Worm (Caenorhabditis elegans) whole organism, L1 larva: ENCODE results near the gene F09E5.16.

Experiments used
- C04F5.9 ChIP-seq: sonication (generic microtip); optimal IDR thresholded peaks from 2 replicates; lab custom pipeline; 2016; ENCODE audit warnings: missing genetic modification characterization, missing compliant biosample characterization
- C16A3.4 ChIP-seq: fragments of 150-350 bp; optimal IDR thresholded peaks from 2 replicates; lab custom pipeline; 2014; ENCODE audit warnings: missing biosample characterization, missing genetic modification characterization
- C34B4.2 ChIP-seq: sonication (generic microtip); optimal IDR thresholded peaks from 2 replicates; lab custom pipeline; 2017; ENCODE audit warnings: mild to moderate bottlenecking, missing genetic modification characterization, missing compliant biosample characterization
- F16B12.6 ChIP-seq: fragments of 150-350 bp; optimal IDR thresholded peaks from 2 replicates; lab custom pipeline; 2014; ENCODE audit warnings: missing biosample characterization, missing genetic modification characterization
- Y116A8C.19 ChIP-seq: sonication (generic microtip); optimal IDR thresholded peaks from 2 replicates; lab custom pipeline; 2016; ENCODE audit warnings: missing compliant biosample characterization, missing genetic modification characterization, borderline replicate concordance
- aha-1 ChIP-seq: fragments of 150-350 bp; optimal IDR thresholded peaks from 2 replicates; lab custom pipeline; 2014; ENCODE audit warnings: missing biosample characterization, missing genetic modification characterization
- alr-1 ChIP-seq: fragments of 200-800 bp; sonication (Bioruptor generic); optimal IDR thresholded peaks from 2 replicates; lab custom pipeline; 2018; ENCODE audit warnings: borderline replicate concordance, mild to moderate bottlenecking, missing genetic modification characterization, missing compliant biosample characterization
- blmp-1 ChIP-seq: fragments of 150-350 bp; optimal IDR thresholded peaks from 2 replicates; lab custom pipeline; 2014; ENCODE audit warnings: missing biosample characterization, missing genetic modification characterization
- ceh-63 ChIP-seq: fragments of 200-800 bp; sonication (Bioruptor generic); optimal IDR thresholded peaks from 2 replicates; lab custom pipeline; 2018; ENCODE audit warnings: mild to moderate bottlenecking, missing genetic modification characterization, missing compliant biosample characterization
- ceh-8 ChIP-seq: fragments of 200-800 bp; sonication (Bioruptor generic); optimal IDR thresholded peaks from 2 replicates; lab custom pipeline; 2018; ENCODE audit warnings: mild to moderate bottlenecking, missing genetic modification characterization, moderate library complexity, missing compliant biosample characterization
- ceh-82 ChIP-seq, 3 experiments: fragments of 150-350 bp in 1 of 3; sonication (generic microtip) in 2 of 3; optimal IDR thresholded peaks; 2 replicates each; lab custom pipeline; 2014 to 2017; ENCODE audit warnings: missing biosample characterization in 3 of 3, missing genetic modification characterization in 3 of 3
- ceh-88 ChIP-seq: fragments of 200-800 bp; sonication (Bioruptor generic); IDR thresholded peaks from 2 replicates; pipeline ENCODE4 v1.3.6; 2022; ENCODE audit warnings: missing genetic modification characterization, missing compliant biosample characterization
- dsc-1 ChIP-seq: sonication (generic microtip); optimal IDR thresholded peaks from 2 replicates; lab custom pipeline; 2016; ENCODE audit warnings: mild to moderate bottlenecking, missing genetic modification characterization, missing compliant biosample characterization
- efl-1 ChIP-seq, 4 experiments: fragments of 150-350 bp; optimal IDR thresholded peaks in 3 of 4; peaks in 1 of 4; 1 replicate in 1 of 4; 2 replicates in 3 of 4; lab custom pipeline; 2014; ENCODE audit warnings: missing biosample characterization in 2 of 4, missing genetic modification characterization in 2 of 4, missing genetic modification reagents in 2 of 4
- elt-2 ChIP-seq: sonication (generic microtip); optimal IDR thresholded peaks from 2 replicates; lab custom pipeline; 2016; ENCODE audit warnings: missing genetic modification characterization, mild to moderate bottlenecking, inconsistent platforms, missing compliant biosample characterization, missing genetic modification reagents
- fkh-10 ChIP-seq: sonication (generic microtip); optimal IDR thresholded peaks from 2 replicates; lab custom pipeline; 2017; ENCODE audit warnings: missing biosample characterization, missing genetic modification reagents, missing genetic modification characterization
- fos-1 ChIP-seq: fragments of 150-350 bp; optimal IDR thresholded peaks from 2 replicates; lab custom pipeline; 2014; ENCODE audit warnings: missing biosample characterization, missing genetic modification characterization
- grh-1 ChIP-seq: fragments of 200-800 bp; sonication (Bioruptor generic); IDR thresholded peaks from 2 replicates; pipeline ENCODE4 v1.3.6; 2022; ENCODE audit warnings: missing genetic modification reagents, missing genetic modification characterization, missing compliant biosample characterization
- hpl-2 ChIP-seq: fragments of 150-350 bp; optimal IDR thresholded peaks from 2 replicates; lab custom pipeline; 2014; ENCODE audit warnings: missing biosample characterization, missing genetic modification reagents, missing genetic modification characterization
- isw-1 ChIP-seq: fragments of 200-800 bp; sonication (Bioruptor generic); IDR thresholded peaks from 2 replicates; pipeline ENCODE4 v1.3.6; 2022; ENCODE audit warnings: missing genetic modification characterization, missing compliant biosample characterization
- lin-14 ChIP-seq: fragments of 200-800 bp; sonication (Bioruptor generic); optimal IDR thresholded peaks from 2 replicates; lab custom pipeline; 2018; ENCODE audit warnings: mild to moderate bottlenecking, missing genetic modification characterization, moderate library complexity, missing compliant biosample characterization
- lin-35 ChIP-seq, 2 experiments: fragments of 150-350 bp; optimal IDR thresholded peaks; 2 replicates each; lab custom pipeline; 2014; ENCODE audit warnings: missing biosample characterization in 2 of 2, missing genetic modification characterization in 2 of 2, missing genetic modification reagents in 2 of 2
- lin-39 ChIP-seq: fragments of 150-350 bp; optimal IDR thresholded peaks from 2 replicates; lab custom pipeline; 2014; ENCODE audit warnings: missing biosample characterization, missing genetic modification reagents, missing genetic modification characterization
- lir-3 ChIP-seq: sonication (generic microtip); optimal IDR thresholded peaks from 2 replicates; lab custom pipeline; 2016; ENCODE audit warnings: mild to moderate bottlenecking, missing genetic modification characterization, moderate library complexity, missing compliant biosample characterization; ENCODE audit not compliant: poor library complexity
- mdl-1 ChIP-seq, 2 experiments: fragments of 150-350 bp; optimal IDR thresholded peaks; 2 replicates each; lab custom pipeline; 2014 to 2017; ENCODE audit warnings: missing biosample characterization in 2 of 2, missing genetic modification characterization in 2 of 2, inconsistent platforms in 1 of 2
- mep-1 ChIP-seq: fragments of 150-350 bp; optimal IDR thresholded peaks from 2 replicates; lab custom pipeline; 2014; ENCODE audit warnings: missing biosample characterization, missing genetic modification characterization
- nhr-12 ChIP-seq: sonication (generic microtip); optimal IDR thresholded peaks from 2 replicates; lab custom pipeline; 2017; ENCODE audit warnings: missing biosample characterization, missing genetic modification characterization
- nhr-19 ChIP-seq: fragments of 200-800 bp; sonication (Bioruptor generic); conservative IDR thresholded peaks from 2 replicates; pipeline ENCODE4 v1.3.6; 2022; ENCODE audit warnings: missing genetic modification characterization, missing compliant biosample characterization
- nhr-28 ChIP-seq: fragments of 150-350 bp; optimal IDR thresholded peaks from 2 replicates; lab custom pipeline; 2014; ENCODE audit warnings: missing biosample characterization, missing genetic modification characterization
- nhr-47 ChIP-seq: sonication (generic microtip); optimal IDR thresholded peaks from 2 replicates; lab custom pipeline; 2016; ENCODE audit warnings: mild to moderate bottlenecking, missing genetic modification characterization, moderate library complexity, missing compliant biosample characterization
- nhr-71 ChIP-seq: sonication (generic microtip); optimal IDR thresholded peaks from 2 replicates; lab custom pipeline; 2016; ENCODE audit warnings: mild to moderate bottlenecking, missing genetic modification characterization, moderate library complexity, missing compliant biosample characterization
- nhr-76 ChIP-seq: sonication (generic microtip); optimal IDR thresholded peaks from 2 replicates; lab custom pipeline; 2017; ENCODE audit warnings: missing biosample characterization, missing genetic modification characterization
- nhr-77 ChIP-seq: fragments of 150-350 bp; optimal IDR thresholded peaks from 2 replicates; lab custom pipeline; 2014; ENCODE audit warnings: missing biosample characterization, missing genetic modification characterization
- nhr-90 ChIP-seq: sonication (generic microtip); optimal IDR thresholded peaks from 2 replicates; lab custom pipeline; 2016; ENCODE audit warnings: mild to moderate bottlenecking, missing genetic modification characterization, missing compliant biosample characterization; ENCODE audit not compliant: poor library complexity
- pag-3 ChIP-seq: sonication (generic microtip); optimal IDR thresholded peaks from 2 replicates; lab custom pipeline; 2017; ENCODE audit warnings: missing genetic modification characterization, mild to moderate bottlenecking, missing compliant biosample characterization, antibody characterized with exemption, borderline replicate concordance; ENCODE audit not compliant: insufficient read depth
- pax-3 ChIP-seq: fragments of 200-800 bp; sonication (Bioruptor generic); optimal IDR thresholded peaks from 2 replicates; lab custom pipeline; 2018; ENCODE audit warnings: mild to moderate bottlenecking, missing genetic modification characterization, moderate library complexity, missing compliant biosample characterization
- pqm-1 ChIP-seq: sonication (generic microtip); optimal IDR thresholded peaks from 3 replicates; lab custom pipeline; 2017; ENCODE audit warnings: missing biosample characterization, missing genetic modification characterization
- snu-23 ChIP-seq: sonication (generic microtip); optimal IDR thresholded peaks from 2 replicates; lab custom pipeline; 2016; ENCODE audit warnings: missing genetic modification characterization, missing compliant biosample characterization
- sup-37 ChIP-seq: fragments of 200-800 bp; sonication (Bioruptor generic); optimal IDR thresholded peaks from 2 replicates; lab custom pipeline; 2018; ENCODE audit warnings: mild to moderate bottlenecking, missing genetic modification characterization, missing compliant biosample characterization
- swsn-7 ChIP-seq: sonication (generic microtip); optimal IDR thresholded peaks from 2 replicates; lab custom pipeline; 2016; ENCODE audit warnings: missing genetic modification characterization, missing compliant biosample characterization
- unc-130 ChIP-seq: fragments of 150-350 bp; optimal IDR thresholded peaks from 2 replicates; lab custom pipeline; 2017; ENCODE audit warnings: missing biosample characterization, missing genetic modification characterization, inconsistent platforms
- unc-62 ChIP-seq: fragments of 150-350 bp; optimal IDR thresholded peaks from 2 replicates; lab custom pipeline; 2014; ENCODE audit warnings: missing biosample characterization, missing genetic modification reagents, missing genetic modification characterization
- unc-86 ChIP-seq: sonication (generic microtip); optimal IDR thresholded peaks from 2 replicates; lab custom pipeline; 2016; ENCODE audit warnings: missing genetic modification characterization, missing compliant biosample characterization
- unc-98 ChIP-seq: fragments of 200-800 bp; sonication (Bioruptor generic); IDR thresholded peaks from 2 replicates; pipeline ENCODE4 v1.3.6; 2022; ENCODE audit warnings: missing genetic modification characterization, missing compliant biosample characterization
- xbp-1 ChIP-seq: sonication (generic microtip); optimal IDR thresholded peaks from 2 replicates; lab custom pipeline; 2016; ENCODE audit warnings: missing genetic modification characterization, missing compliant biosample characterization
- zip-4 ChIP-seq: fragments of 200-800 bp; sonication (Bioruptor generic); optimal IDR thresholded peaks from 2 replicates; lab custom pipeline; 2018; ENCODE audit warnings: mild to moderate bottlenecking, missing genetic modification characterization, moderate library complexity, missing compliant biosample characterization
- ztf-11 ChIP-seq, 2 experiments: sonication (generic microtip); optimal IDR thresholded peaks; 2 replicates each; lab custom pipeline; 2016 to 2017; ENCODE audit warnings: missing genetic modification characterization in 2 of 2, missing biosample characterization in 1 of 2, missing compliant biosample characterization in 1 of 2
- ztf-4 ChIP-seq: fragments of 150-350 bp; optimal IDR thresholded peaks from 2 replicates; lab custom pipeline; 2014; ENCODE audit warnings: missing biosample characterization, missing genetic modification characterization

The F09E5.16 gene

DNA sequence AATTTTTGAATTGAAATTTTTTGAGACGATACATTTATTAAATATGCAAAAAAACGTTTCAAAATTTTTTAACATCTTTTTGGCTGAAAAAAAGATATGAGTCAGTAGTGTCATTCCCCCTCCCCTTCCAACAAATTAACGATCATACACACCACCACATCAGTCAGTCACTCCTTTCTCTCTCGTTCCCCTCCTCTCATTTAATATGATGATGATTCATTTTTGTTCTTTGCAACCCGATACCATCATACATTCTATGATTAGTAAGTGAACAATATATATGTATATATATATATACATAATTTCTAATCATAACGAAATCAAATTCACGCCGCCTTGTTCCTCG, 28.1 kb downstream of the F09E5.16 start:
- TF ChIP-seq lin-14 (GFP tag; lab: Kevin White, UChicago), result peak; percentile 14
- TF ChIP-seq mep-1 (tag; lab: Kevin White, UChicago), result peak; percentile 29
- no peak for TF ChIP-seq swsn-7 (tag; lab: Kevin White, UChicago)
- no peak for TF ChIP-seq C34B4.2
- no peak for TF ChIP-seq nhr-71
- no peak for TF ChIP-seq fkh-10 (GFP tag; lab: Kevin White, UChicago)
- TF ChIP-seq ceh-63 (GFP tag; lab: Kevin White, UChicago), result peak; percentile 30

DNA sequence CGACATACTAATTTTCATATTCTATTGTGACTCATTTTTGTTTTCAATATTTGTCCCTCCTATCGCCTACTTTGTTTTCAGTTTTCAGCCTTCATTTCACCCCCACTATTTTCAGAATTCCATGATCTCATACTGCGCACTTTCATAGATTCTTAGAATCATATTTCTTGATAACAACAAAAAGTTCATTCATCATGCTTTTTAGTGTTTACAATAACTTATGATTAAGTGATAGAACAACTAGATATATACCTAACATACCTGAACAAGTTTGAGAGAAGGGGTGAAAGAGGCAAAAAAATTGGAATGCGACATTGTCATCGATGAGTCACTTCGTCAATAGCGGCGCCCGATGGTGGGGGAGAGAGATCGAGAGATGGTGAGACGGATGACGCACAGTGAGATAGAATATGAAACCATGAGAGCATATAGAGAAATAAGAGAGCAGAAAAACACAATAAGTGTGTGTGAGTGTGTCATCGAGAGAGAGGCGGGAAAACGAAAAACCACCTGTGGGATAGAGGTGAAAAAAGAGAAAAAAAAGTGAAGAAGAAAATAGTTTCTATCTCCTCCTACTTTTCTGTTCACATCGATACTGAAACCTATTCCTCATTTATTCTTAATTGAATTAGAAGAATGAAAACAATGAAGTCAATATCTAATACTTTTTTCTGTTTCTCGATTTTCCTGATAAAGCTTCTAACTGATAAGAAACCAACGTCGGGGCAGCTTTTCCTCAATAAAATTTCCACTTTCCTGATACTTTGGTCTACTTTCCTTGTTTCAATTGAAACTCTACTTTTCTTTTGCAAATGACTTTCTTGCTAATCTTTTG, 28.7 kb downstream of the F09E5.16 start:
- peak; percentile 79 for TF ChIP-seq swsn-7 (tag; lab: Kevin White, UChicago)
- no peak for TF ChIP-seq zip-4 (GFP tag; lab: Kevin White, UChicago)
- TF ChIP-seq nhr-19 (GFP tag; lab: Robert Waterston, UW), result peak; percentile 57
- peak; percentile 18 for TF ChIP-seq ceh-8 (GFP tag; lab: Kevin White, UChicago)
- TF ChIP-seq lin-39 (tag; lab: Kevin White, UChicago), result peak; percentile 20
- no peak for TF ChIP-seq fkh-10 (GFP tag; lab: Kevin White, UChicago)
- peak; percentile 77 for TF ChIP-seq nhr-47
- TF ChIP-seq pax-3, result peak; percentile 46
- no peak for TF ChIP-seq pag-3 (tag; lab: Kevin White, UChicago)
- TF ChIP-seq elt-2 (tag; lab: Kevin White, UChicago), result peak; percentile 72
- TF ChIP-seq lir-3 (tag; lab: Kevin White, UChicago), result peak; percentile 56
- peak; percentile 69 for TF ChIP-seq nhr-77 (tag; lab: Kevin White, UChicago)
- TF ChIP-seq ztf-4 (tag; lab: Kevin White, UChicago), result peak; percentile 48
- TF ChIP-seq nhr-76 (tag; lab: Kevin White, UChicago), result no peak
- 0 out of 2 replicates have a peak, but pooled peaks have one; percentile 14 for TF ChIP-seq isw-1 (GFP tag; lab: Robert Waterston, UW)
- TF ChIP-seq ceh-88 (GFP tag; lab: Robert Waterston, UW), result no peak
- TF ChIP-seq aha-1 (tag; lab: Kevin White, UChicago), result no peak
- peak; percentile 47 for TF ChIP-seq nhr-90 (tag; lab: Kevin White, UChicago)
- no peak for TF ChIP-seq nhr-12 (tag; lab: Kevin White, UChicago)
- no peak for TF ChIP-seq nhr-28 (tag; lab: Kevin White, UChicago)
- no peak for TF ChIP-seq unc-62 (GFP tag; lab: Kevin White, UChicago)
- peak; percentile 52 for TF ChIP-seq unc-130 (tag; lab: Kevin White, UChicago)
- TF ChIP-seq fos-1 (tag; lab: Kevin White, UChicago), result peak; percentile 99
- peak; percentile 59 for TF ChIP-seq unc-86
- TF ChIP-seq dsc-1, result peak; percentile 46
- TF ChIP-seq efl-1 (optimal IDR thresholded peaks at IDR 0.05; lab: Kevin White, UChicago), result peak; percentile 64 to 76
- TF ChIP-seq efl-1 (GFP tag; optimal IDR thresholded peaks at IDR 0.05 in 1 of 2; lab: Kevin White, UChicago), result peak; percentile 57 to 84
- TF ChIP-seq ceh-82 (tag; optimal IDR thresholded peaks at IDR 0.05; lab: Kevin White, UChicago), result peak; percentile 54 to 68 (median 55)
- TF ChIP-seq snu-23 (GFP tag; lab: Kevin White, UChicago), result peak; percentile 85
- peak; percentile 87 for TF ChIP-seq blmp-1 (tag; lab: Kevin White, UChicago)
- TF ChIP-seq xbp-1 (tag; lab: Kevin White, UChicago), result peak; percentile 56
- TF ChIP-seq ztf-11 (tag; optimal IDR thresholded peaks at IDR 0.05; lab: Kevin White, UChicago), result no peak
- no peak for TF ChIP-seq F16B12.6 (tag; lab: Kevin White, UChicago)
- TF ChIP-seq lin-35 (GFP tag; optimal IDR thresholded peaks at IDR 0.05; lab: Kevin White, UChicago), result peak; percentile 71 to 77
- TF ChIP-seq C04F5.9 (tag; lab: Kevin White, UChicago), result no peak
- TF ChIP-seq Y116A8C.19, result no peak
- TF ChIP-seq mep-1 (tag; lab: Kevin White, UChicago), result peak; percentile 80
- no peak for TF ChIP-seq pqm-1 (tag; lab: Kevin White, UChicago)
- TF ChIP-seq grh-1 (GFP tag; lab: Robert Waterston, UW), result no peak
- TF ChIP-seq sup-37, result no peak
- TF ChIP-seq hpl-2 (GFP tag; lab: Kevin White, UChicago), result no peak
- no peak for TF ChIP-seq alr-1 (tag; lab: Kevin White, UChicago)
- TF ChIP-seq mdl-1 (tag; optimal IDR thresholded peaks at IDR 0.05; lab: Kevin White, UChicago), result peak in 1 of 2 experiments; percentile 65
- peak; percentile 27 for TF ChIP-seq C16A3.4 (tag; lab: Kevin White, UChicago)
- TF ChIP-seq unc-98 (GFP tag; lab: Robert Waterston, UW), result no peak
